Fruit fly (Drosophila melanogaster): ENCODE data around the gene PRL-1.

Gene PRL-1

DNA sequence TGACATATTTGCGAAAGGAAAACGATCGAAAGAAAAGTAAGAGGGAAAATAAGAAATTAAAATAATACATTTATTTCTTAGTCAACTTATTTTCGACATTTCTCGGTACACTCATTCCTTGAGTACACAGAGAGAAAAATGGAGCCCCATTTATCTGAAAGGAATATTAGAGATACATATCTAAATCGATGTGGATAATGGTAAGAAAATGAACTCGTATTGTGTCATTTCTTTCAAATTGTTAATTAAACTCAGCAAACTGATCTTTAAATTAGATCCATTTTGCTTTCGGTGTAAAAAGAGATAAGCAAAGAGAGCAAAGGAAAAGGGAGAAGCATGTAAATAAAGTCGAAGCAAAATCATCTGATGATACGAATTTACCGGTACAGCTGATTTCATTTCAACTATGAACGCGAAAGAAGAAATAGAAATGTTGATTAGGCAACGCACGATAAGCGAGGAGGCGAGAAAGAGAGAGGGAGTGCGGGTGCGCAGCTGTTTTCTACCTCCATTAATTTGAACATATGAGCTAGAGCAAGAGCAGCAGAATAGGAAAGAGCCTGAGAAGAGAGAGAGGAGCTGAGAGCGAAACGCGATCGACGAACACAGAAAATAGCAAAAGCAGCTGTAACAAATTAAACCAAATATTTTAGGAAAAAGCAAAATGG, 28.4 kb upstream of the PRL-1 start:
- TF ChIP-seq Pif1A (GFP tag; optimal IDR thresholded peaks at IDR 0.05) (peak; percentile 77), CG14655 (GFP tag; optimal IDR thresholded peaks at IDR 0.05) (peak; percentile 86), CG15710 (tag; optimal IDR thresholded peaks at IDR 0.05) (peak; percentile 84), fd96Ca (GFP tag; IDR thresholded peaks at IDR 0.05) (no peak), gl (tag; optimal IDR thresholded peaks at IDR 0.05) (peak; percentile 70), CG17806 (tag; optimal IDR thresholded peaks at IDR 0.05) (peak; percentile 92), Snoo (tag; optimal IDR thresholded peaks at IDR 0.05) (peak; percentile 86), rn (GFP tag; IDR thresholded peaks at IDR 0.05) (no peak), CG10348 (GFP tag; IDR thresholded peaks at IDR 0.05) (no peak), CG34367 (tag; optimal IDR thresholded peaks at IDR 0.05) (peak; percentile 83), CG32121 (GFP tag; IDR thresholded peaks at IDR 0.05) (no peak), Pif1B (GFP tag; optimal IDR thresholded peaks at IDR 0.05) (peak; percentile 87), Ets98B (GFP tag; IDR thresholded peaks at IDR 0.05) (no peak), CG9948 (tag; optimal IDR thresholded peaks at IDR 0.05) (peak; percentile 87), CG8159 (tag; optimal IDR thresholded peaks at IDR 0.05) (peak; percentile 90), CG12605 (GFP tag; IDR thresholded peaks at IDR 0.05) (no peak), CG4496 (GFP tag; IDR thresholded peaks at IDR 0.05) (no peak), D1 (tag; optimal IDR thresholded peaks at IDR 0.05) (peak; percentile 22), EcR (GFP tag; optimal IDR thresholded peaks at IDR 0.05) (no peak), CG8301 (tag; optimal IDR thresholded peaks at IDR 0.05) (peak; percentile 83), CG13204 (GFP tag; optimal IDR thresholded peaks at IDR 0.05) (peak; percentile 39)

dm6 chr2L:16284306-16285299, 27.2 kb upstream of the PRL-1 start:
- TF ChIP-seq fd96Ca (GFP tag; IDR thresholded peaks at IDR 0.05) (no peak), CG10348 (GFP tag; IDR thresholded peaks at IDR 0.05) (no peak), CG8159 (tag; optimal IDR thresholded peaks at IDR 0.05) (peak; percentile 65), CG12605 (GFP tag; IDR thresholded peaks at IDR 0.05) (no peak), CG14655 (GFP tag; optimal IDR thresholded peaks at IDR 0.05) (peak; percentile 64), gl (tag; optimal IDR thresholded peaks at IDR 0.05) (peak; percentile 30), EcR (GFP tag; optimal IDR thresholded peaks at IDR 0.05) (peak; percentile 60), CG32121 (GFP tag; IDR thresholded peaks at IDR 0.05) (no peak), D1 (tag; optimal IDR thresholded peaks at IDR 0.05) (peak; percentile 48), rn (GFP tag; IDR thresholded peaks at IDR 0.05) (no peak), CG17806 (tag; optimal IDR thresholded peaks at IDR 0.05) (peak; percentile 34), CG4496 (GFP tag; IDR thresholded peaks at IDR 0.05) (no peak), Pif1B (GFP tag; optimal IDR thresholded peaks at IDR 0.05) (peak; percentile 45), CG13204 (GFP tag; optimal IDR thresholded peaks at IDR 0.05) (peak; percentile 68), Pif1A (GFP tag; optimal IDR thresholded peaks at IDR 0.05) (peak; percentile 65), CG9948 (tag; optimal IDR thresholded peaks at IDR 0.05) (peak; percentile 33), Snoo (tag; optimal IDR thresholded peaks at IDR 0.05) (peak; percentile 70), Ets98B (GFP tag; IDR thresholded peaks at IDR 0.05) (no peak), CG8301 (tag; optimal IDR thresholded peaks at IDR 0.05) (peak; percentile 65), CG34367 (tag; optimal IDR thresholded peaks at IDR 0.05) (peak; percentile 38), CG15710 (tag; optimal IDR thresholded peaks at IDR 0.05) (peak; percentile 52)

dm6 chr2L:16282856-16283255, 25.4 kb upstream of the PRL-1 start:
- TF ChIP-seq EcR (GFP tag; optimal IDR thresholded peaks at IDR 0.05) (peak; percentile 79), CG12605 (GFP tag; IDR thresholded peaks at IDR 0.05) (0 out of 2 replicates have a peak, but pooled peaks have one; percentile 22), CG9948 (tag; optimal IDR thresholded peaks at IDR 0.05) (no peak), fd96Ca (GFP tag; IDR thresholded peaks at IDR 0.05) (peak; percentile 50; the same call in 1 of the 3 replicates), CG32121 (GFP tag; IDR thresholded peaks at IDR 0.05) (peak; percentile 36; the same call in 1 of the 2 replicates), Snoo (tag; optimal IDR thresholded peaks at IDR 0.05) (no peak)

- TF ChIP-seq fd96Ca (GFP tag; IDR thresholded peaks at IDR 0.05) = 0 out of 3 replicates have a peak, but pooled peaks have one; percentile 30
- no peak for TF ChIP-seq D1 (tag; optimal IDR thresholded peaks at IDR 0.05)
- TF ChIP-seq CG4496 (GFP tag; IDR thresholded peaks at IDR 0.05) = 0 out of 3 replicates have a peak, but pooled peaks have one; percentile 20
- TF ChIP-seq CG17806 (tag; optimal IDR thresholded peaks at IDR 0.05) = no peak
- no peak for TF ChIP-seq CG10348 (GFP tag; IDR thresholded peaks at IDR 0.05)
- TF ChIP-seq Pif1A (GFP tag; optimal IDR thresholded peaks at IDR 0.05) = no peak
- no peak for TF ChIP-seq CG13204 (GFP tag; optimal IDR thresholded peaks at IDR 0.05)
- TF ChIP-seq CG32121 (GFP tag; IDR thresholded peaks at IDR 0.05) = no peak
- no peak for TF ChIP-seq rn (GFP tag; IDR thresholded peaks at IDR 0.05)
- no peak for TF ChIP-seq CG8301 (tag; optimal IDR thresholded peaks at IDR 0.05)
- no peak for TF ChIP-seq CG12605 (GFP tag; IDR thresholded peaks at IDR 0.05)
- 0 out of 2 replicates have a peak, but pooled peaks have one; percentile 2 for TF ChIP-seq Ets98B (GFP tag; IDR thresholded peaks at IDR 0.05)
- TF ChIP-seq CG34367 (tag; optimal IDR thresholded peaks at IDR 0.05) = no peak
- TF ChIP-seq EcR (GFP tag; optimal IDR thresholded peaks at IDR 0.05) = peak; percentile 11
- no peak for TF ChIP-seq Pif1B (GFP tag; optimal IDR thresholded peaks at IDR 0.05)
- no peak for TF ChIP-seq CG8159 (tag; optimal IDR thresholded peaks at IDR 0.05)
- no peak for TF ChIP-seq CG15710 (tag; optimal IDR thresholded peaks at IDR 0.05)
- no peak for TF ChIP-seq Snoo (tag; optimal IDR thresholded peaks at IDR 0.05)
- TF ChIP-seq CG14655 (GFP tag; optimal IDR thresholded peaks at IDR 0.05) = no peak
- TF ChIP-seq gl (tag; optimal IDR thresholded peaks at IDR 0.05) = no peak
- TF ChIP-seq CG9948 (tag; optimal IDR thresholded peaks at IDR 0.05) = no peak
These were observed 24.7 kb upstream of the PRL-1 start for dm6 chr2L:16282077-16282471.

Measured in whole organism, pupa.